Fruit fly (Drosophila melanogaster): ENCODE data around the gene kuz.

The kuz gene

dm6 chr2L:13512182-13513032, 37.5 kb upstream of the kuz start (continued):
- TF ChIP-seq nerfin-2 (GFP tag; IDR thresholded peaks at IDR 0.05; ENCODE audit: partially characterized antibody) (no peak), bsh (GFP tag; optimal IDR thresholded peaks at IDR 0.05) (no peak), GATAe (GFP tag; conservative IDR thresholded peaks at IDR 0.05) (no peak), hth (optimal IDR thresholded peaks at IDR 0.05) (no peak), CG8281 (tag; optimal IDR thresholded peaks at IDR 0.05) (no peak), CG9876 (GFP tag; optimal IDR thresholded peaks at IDR 0.05) (no peak), Oaz (GFP tag; IDR thresholded peaks at IDR 0.05) (no peak), Pdp1 (GFP tag; optimal IDR thresholded peaks at IDR 0.05) (peak; percentile 19 to 41), CG11723 (GFP tag; optimal IDR thresholded peaks at IDR 0.05) (no peak), CG3065 (GFP tag; optimal IDR thresholded peaks at IDR 0.05) (no peak), CG15514 (GFP tag; optimal IDR thresholded peaks at IDR 0.05) (no peak), shn (GFP tag; optimal IDR thresholded peaks at IDR 0.05) (no peak), fd102C (GFP tag; optimal IDR thresholded peaks at IDR 0.05) (no peak), E2f2 (GFP tag; IDR thresholded peaks at IDR 0.05) (no peak), tx (GFP tag; optimal IDR thresholded peaks at IDR 0.05) (no peak), CG14860 (GFP tag; IDR thresholded peaks at IDR 0.05; ENCODE audit: partially characterized antibody) (no peak), Optix (GFP tag; IDR thresholded peaks at IDR 0.05) (no peak), tio (GFP tag; optimal IDR thresholded peaks at IDR 0.05) (peak; percentile 30), CG6272 (GFP tag; IDR thresholded peaks at IDR 0.05) (peak; percentile 22; the same call in 1 of the 2 replicates), phol (tag; optimal IDR thresholded peaks at IDR 0.05) (peak; percentile 27), row (GFP tag; IDR thresholded peaks at IDR 0.05) (peak; percentile 73), CG17802 (tag; optimal IDR thresholded peaks at IDR 0.05) (no peak), CG7963 (GFP tag; IDR thresholded peaks at IDR 0.05; ENCODE audit: partially characterized antibody) (no peak), da (GFP tag; optimal IDR thresholded peaks at IDR 0.05) (peak; percentile 40), twi (tag; optimal IDR thresholded peaks at IDR 0.05) (no peak), CG31388 (GFP tag; optimal IDR thresholded peaks at IDR 0.05) (no peak), CG11247 (GFP tag; IDR thresholded peaks at IDR 0.05) (peak; percentile 62), gce (GFP tag; IDR thresholded peaks at IDR 0.05) (no peak), nau (GFP tag; optimal IDR thresholded peaks at IDR 0.05) (no peak), BtbVII (GFP tag; optimal IDR thresholded peaks at IDR 0.05) (no peak), CG12744 (GFP tag; optimal IDR thresholded peaks at IDR 0.05) (no peak), CG10321 (GFP tag; IDR thresholded peaks at IDR 0.05) (no peak), aop (GFP tag; IDR thresholded peaks at IDR 0.05) (no peak), ken (GFP tag; IDR thresholded peaks at IDR 0.05) (no peak), CG31365 (tag; optimal IDR thresholded peaks at IDR 0.05) (no peak), CG17328 (GFP tag; IDR thresholded peaks at IDR 0.05) (no peak), slbo (GFP tag; IDR thresholded peaks at IDR 0.05) (peak; percentile 71), crp (GFP tag; optimal IDR thresholded peaks at IDR 0.05) (no peak), maf-S (GFP tag; optimal IDR thresholded peaks at IDR 0.05) (no peak), sd (tag; optimal IDR thresholded peaks at IDR 0.05) (no peak), Lim3 (GFP tag; IDR thresholded peaks at IDR 0.05) (no peak), cato (GFP tag; optimal IDR thresholded peaks at IDR 0.05; ENCODE audit: borderline replicate concordance) (no peak), stwl (tag; optimal IDR thresholded peaks at IDR 0.05) (no peak), CG10147 (GFP tag; optimal IDR thresholded peaks at IDR 0.05) (no peak), CG5953 (GFP tag; IDR thresholded peaks at IDR 0.05) (no peak), CG7987 (GFP tag; optimal IDR thresholded peaks at IDR 0.05) (no peak), CG9932 (GFP tag; IDR thresholded peaks at IDR 0.05) (no peak; the same call in none of the 2 replicates), sob (GFP tag; IDR thresholded peaks at IDR 0.05) (peak; percentile 54), ftz-f1 (GFP tag; optimal IDR thresholded peaks at IDR 0.05) (no peak)
